Worm (Caenorhabditis elegans) whole organism, L2 larva: Measurements from ENCODE around the gene egl-27.

ENCODE experiments used
- aly-2 ChIP-seq: fragments of 150-350 bp; optimal IDR thresholded peaks from 2 replicates; lab custom pipeline; 2014; ENCODE audit warnings: missing biosample characterization, missing genetic modification characterization
- ama-1 ChIP-seq: fragments of 150-350 bp; optimal IDR thresholded peaks from 2 replicates; lab custom pipeline; 2018; ENCODE audit warnings: inconsistent platforms
- blmp-1 ChIP-seq: sonication (generic microtip); optimal IDR thresholded peaks from 2 replicates; lab custom pipeline; 2017; ENCODE audit warnings: missing genetic modification characterization, mild to moderate bottlenecking, missing compliant biosample characterization, antibody characterized with exemption, moderate library complexity; ENCODE audit not compliant: insufficient read depth
- ceh-16 ChIP-seq: fragments of 150-350 bp; optimal IDR thresholded peaks from 2 replicates; lab custom pipeline; 2014; ENCODE audit warnings: missing biosample characterization, missing genetic modification characterization
- egl-27 ChIP-seq: sonication (generic microtip); optimal IDR thresholded peaks from 3 replicates; lab custom pipeline; 2017; ENCODE audit warnings: missing biosample characterization, missing genetic modification reagents, missing genetic modification characterization
- nhr-6 ChIP-seq: fragments of 150-350 bp; optimal IDR thresholded peaks from 2 replicates; lab custom pipeline; 2014; ENCODE audit warnings: missing biosample characterization, missing genetic modification characterization
- sem-4 ChIP-seq: fragments of 150-350 bp; optimal IDR thresholded peaks from 2 replicates; lab custom pipeline; 2014; ENCODE audit warnings: missing biosample characterization, missing genetic modification reagents, missing genetic modification characterization
- sma-3 ChIP-seq: sonication (generic microtip); optimal IDR thresholded peaks from 2 replicates; lab custom pipeline; 2016; ENCODE audit warnings: missing genetic modification reagents, missing genetic modification characterization, missing compliant biosample characterization
- unc-62 ChIP-seq: fragments of 150-350 bp; optimal IDR thresholded peaks from 2 replicates; lab custom pipeline; 2014; ENCODE audit warnings: missing biosample characterization, missing genetic modification reagents, missing genetic modification characterization

DNA sequence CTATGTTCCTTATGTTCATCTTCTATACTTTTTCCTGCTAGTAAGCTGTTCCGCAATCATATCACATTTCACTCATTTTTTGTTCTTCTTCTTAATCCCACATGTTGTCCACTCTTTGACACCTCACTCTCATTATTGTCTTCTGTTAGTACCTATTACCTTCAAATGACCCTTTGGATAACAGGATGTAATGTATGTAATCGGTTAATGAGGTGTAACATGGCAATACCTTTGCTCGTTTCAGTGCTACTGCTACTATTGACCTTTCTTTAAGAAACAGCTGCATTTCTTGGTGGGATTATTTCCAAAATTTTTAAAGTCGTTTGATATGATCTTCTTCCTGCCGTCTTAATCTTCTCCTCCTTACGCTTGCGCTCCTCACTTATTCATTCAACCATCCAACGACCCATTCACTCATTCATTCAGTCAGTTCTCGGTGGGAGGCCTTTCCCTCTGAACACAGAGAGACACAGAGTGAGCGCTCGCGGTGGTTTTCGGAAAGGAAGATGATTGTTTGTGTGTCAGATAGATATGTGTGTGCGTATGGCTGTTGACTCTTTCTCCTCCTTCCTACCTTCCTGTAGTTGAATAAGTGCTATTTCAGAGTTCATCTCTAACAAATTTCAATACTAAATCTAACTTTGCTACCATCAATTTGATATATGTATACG, 3.1 kb upstream of the egl-27 start:
- TF ChIP-seq sem-4 (tag; lab: Kevin White, UChicago) = no peak
- no peak for TF ChIP-seq nhr-6 (tag; lab: Kevin White, UChicago)
- TF ChIP-seq ceh-16 (tag; lab: Kevin White, UChicago) = no peak
- no peak for TF ChIP-seq aly-2 (tag; lab: Kevin White, UChicago)
- no peak for TF ChIP-seq egl-27 (tag; lab: Kevin White, UChicago)
- TF ChIP-seq blmp-1 = no peak
- TF ChIP-seq ama-1 (lab: Kevin White, UChicago) = no peak
- TF ChIP-seq sma-3 = no peak
- TF ChIP-seq unc-62 (GFP tag; lab: Kevin White, UChicago) = no peak
